Worm (Caenorhabditis elegans) whole organism, L3 larva: ENCODE results near the gene R09A8.2.

Experiments
- ZK546.5 ChIP-seq: sonication (generic microtip); optimal IDR thresholded peaks from 2 replicates; lab custom pipeline; 2017; ENCODE audit warnings: missing biosample characterization, missing genetic modification characterization
- aly-2 ChIP-seq: fragments of 150-350 bp; optimal IDR thresholded peaks from 2 replicates; lab custom pipeline; 2014; ENCODE audit warnings: missing biosample characterization, missing genetic modification characterization
- ama-1 ChIP-seq: fragments of 150-350 bp; optimal IDR thresholded peaks from 2 replicates; lab custom pipeline; 2018
- ceh-28 ChIP-seq: fragments of 150-350 bp; optimal IDR thresholded peaks from 2 replicates; lab custom pipeline; 2014; ENCODE audit warnings: missing biosample characterization, missing genetic modification reagents, missing genetic modification characterization
- daf-12 ChIP-seq: fragments of 150-350 bp; optimal IDR thresholded peaks from 2 replicates; lab custom pipeline; 2014; ENCODE audit warnings: missing biosample characterization, missing genetic modification reagents, missing genetic modification characterization
- egl-27 ChIP-seq: sonication (generic microtip); optimal IDR thresholded peaks from 4 replicates; lab custom pipeline; 2017; ENCODE audit warnings: missing biosample characterization, missing genetic modification reagents, missing genetic modification characterization
- egl-5 ChIP-seq: fragments of 150-350 bp; optimal IDR thresholded peaks from 2 replicates; lab custom pipeline; 2017; ENCODE audit warnings: missing biosample characterization, missing genetic modification reagents, missing genetic modification characterization, inconsistent platforms
- elt-1 ChIP-seq: fragments of 150-350 bp; optimal IDR thresholded peaks from 2 replicates; lab custom pipeline; 2014; ENCODE audit warnings: missing biosample characterization, missing genetic modification characterization
- elt-2 ChIP-seq: sonication (generic microtip); optimal IDR thresholded peaks from 2 replicates; lab custom pipeline; 2016; ENCODE audit warnings: missing genetic modification reagents, mild to moderate bottlenecking, missing genetic modification characterization, missing compliant biosample characterization
- elt-3 ChIP-seq, 3 experiments: fragments of 150-350 bp in 1 of 3; sonication (generic microtip) in 2 of 3; optimal IDR thresholded peaks; 2 replicates in 2 of 3; 4 replicates in 1 of 3; lab custom pipeline; 2014 to 2017; ENCODE audit warnings: missing biosample characterization in 3 of 3, missing genetic modification characterization in 3 of 3
- eor-1 ChIP-seq, 2 experiments: fragments of 150-350 bp; optimal IDR thresholded peaks; 2 replicates each; lab custom pipeline; 2014 to 2018; ENCODE audit warnings: missing biosample characterization in 2 of 2, missing genetic modification characterization in 2 of 2
- fkh-10 ChIP-seq: sonication (generic microtip); optimal IDR thresholded peaks from 2 replicates; lab custom pipeline; 2017; ENCODE audit warnings: missing biosample characterization, missing genetic modification reagents, missing genetic modification characterization
- fkh-2 ChIP-seq: fragments of 150-350 bp; optimal IDR thresholded peaks from 2 replicates; lab custom pipeline; 2014; ENCODE audit warnings: missing biosample characterization, missing genetic modification reagents, missing genetic modification characterization
- fos-1 ChIP-seq: fragments of 150-350 bp; optimal IDR thresholded peaks from 2 replicates; lab custom pipeline; 2014; ENCODE audit warnings: missing biosample characterization, missing genetic modification characterization
- hmg-11 ChIP-seq: sonication (generic microtip); optimal IDR thresholded peaks from 2 replicates; lab custom pipeline; 2016; ENCODE audit warnings: missing genetic modification characterization, missing compliant biosample characterization
- jun-1 ChIP-seq: fragments of 150-350 bp; optimal IDR thresholded peaks from 2 replicates; lab custom pipeline; 2014; ENCODE audit warnings: missing biosample characterization, missing genetic modification reagents, missing genetic modification characterization
- lin-15B ChIP-seq: fragments of 150-350 bp; optimal IDR thresholded peaks from 2 replicates; lab custom pipeline; 2014; ENCODE audit warnings: missing biosample characterization, missing genetic modification characterization
- lin-39 ChIP-seq: fragments of 150-350 bp; optimal IDR thresholded peaks from 2 replicates; lab custom pipeline; 2018; ENCODE audit warnings: missing biosample characterization, missing genetic modification reagents, missing genetic modification characterization
- lsy-12 ChIP-seq: sonication (generic microtip); optimal IDR thresholded peaks from 2 replicates; lab custom pipeline; 2016; ENCODE audit warnings: mild to moderate bottlenecking, missing genetic modification characterization, missing compliant biosample characterization
- mdl-1 ChIP-seq: fragments of 150-350 bp; optimal IDR thresholded peaks from 2 replicates; lab custom pipeline; 2014; ENCODE audit warnings: missing biosample characterization, missing genetic modification characterization
- mml-1 ChIP-seq: fragments of 150-350 bp; sonication (generic microtip); optimal IDR thresholded peaks from 3 replicates; lab custom pipeline; 2014; ENCODE audit warnings: missing biosample characterization, missing genetic modification characterization
- nfya-1 ChIP-seq: sonication (generic microtip); optimal IDR thresholded peaks from 2 replicates; lab custom pipeline; 2017; ENCODE audit warnings: missing genetic modification characterization, mild to moderate bottlenecking, missing compliant biosample characterization, antibody characterized with exemption, moderate library complexity; ENCODE audit not compliant: insufficient read depth
- nhr-11 ChIP-seq: fragments of 150-350 bp; optimal IDR thresholded peaks from 2 replicates; lab custom pipeline; 2014; ENCODE audit warnings: missing biosample characterization, missing genetic modification characterization
- nhr-12 ChIP-seq: fragments of 150-350 bp; optimal IDR thresholded peaks from 2 replicates; lab custom pipeline; 2014; ENCODE audit warnings: missing biosample characterization, missing genetic modification characterization
- nhr-23 ChIP-seq: fragments of 150-350 bp; optimal IDR thresholded peaks from 2 replicates; lab custom pipeline; 2014; ENCODE audit warnings: missing biosample characterization, missing genetic modification reagents, missing genetic modification characterization
- nhr-237 ChIP-seq: fragments of 150-350 bp; optimal IDR thresholded peaks from 2 replicates; lab custom pipeline; 2014; ENCODE audit warnings: missing biosample characterization, missing genetic modification characterization
- nhr-25 ChIP-seq: sonication (generic microtip); optimal IDR thresholded peaks from 2 replicates; lab custom pipeline; 2017; ENCODE audit warnings: missing biosample characterization, missing genetic modification characterization
- nhr-43 ChIP-seq: sonication (generic microtip); optimal IDR thresholded peaks from 2 replicates; lab custom pipeline; 2016; ENCODE audit warnings: mild to moderate bottlenecking, missing genetic modification characterization, missing compliant biosample characterization; ENCODE audit not compliant: poor library complexity, severe bottlenecking
- nhr-67 ChIP-seq: fragments of 150-350 bp; optimal IDR thresholded peaks from 2 replicates; lab custom pipeline; 2014; ENCODE audit warnings: missing biosample characterization, missing genetic modification characterization
- nhr-76 ChIP-seq: fragments of 150-350 bp; sonication (generic microtip); optimal IDR thresholded peaks from 5 replicates; lab custom pipeline; 2014; ENCODE audit warnings: missing biosample characterization, missing genetic modification characterization
- pha-4 ChIP-seq: fragments of 150-350 bp; optimal IDR thresholded peaks from 2 replicates; lab custom pipeline; 2014; ENCODE audit warnings: missing biosample characterization, missing genetic modification reagents, missing genetic modification characterization
- pqm-1 ChIP-seq: fragments of 150-350 bp; optimal IDR thresholded peaks from 2 replicates; lab custom pipeline; 2017; ENCODE audit warnings: missing biosample characterization, missing genetic modification characterization, inconsistent platforms
- sea-2 ChIP-seq: fragments of 150-350 bp; sonication (generic microtip); optimal IDR thresholded peaks from 4 replicates; lab custom pipeline; 2014; ENCODE audit warnings: missing biosample characterization, missing genetic modification reagents, missing genetic modification characterization
- skn-1 ChIP-seq: fragments of 150-350 bp; optimal IDR thresholded peaks from 2 replicates; lab custom pipeline; 2014; ENCODE audit warnings: missing biosample characterization, missing genetic modification characterization
- snpc-4 ChIP-seq: fragments of 150-350 bp; optimal IDR thresholded peaks from 2 replicates; lab custom pipeline; 2014; ENCODE audit warnings: missing biosample characterization, missing genetic modification characterization
- tbx-2 ChIP-seq: sonication (generic microtip); optimal IDR thresholded peaks from 2 replicates; lab custom pipeline; 2016; ENCODE audit warnings: mild to moderate bottlenecking, missing genetic modification characterization, missing compliant biosample characterization
- unc-39 ChIP-seq: sonication (generic microtip); optimal IDR thresholded peaks from 4 replicates; lab custom pipeline; 2017; ENCODE audit warnings: missing biosample characterization, missing genetic modification characterization
- unc-62 ChIP-seq: fragments of 150-350 bp; sonication (generic microtip); optimal IDR thresholded peaks from 4 replicates; lab custom pipeline; 2014; ENCODE audit warnings: missing biosample characterization, missing genetic modification reagents, missing genetic modification characterization
- zag-1 ChIP-seq: fragments of 150-350 bp; optimal IDR thresholded peaks from 2 replicates; lab custom pipeline; 2014; ENCODE audit warnings: missing biosample characterization, missing genetic modification characterization
- ztf-11 ChIP-seq: fragments of 150-350 bp; optimal IDR thresholded peaks from 2 replicates; lab custom pipeline; 2014; ENCODE audit warnings: missing biosample characterization, missing genetic modification characterization
- ztf-4 ChIP-seq: fragments of 150-350 bp; optimal IDR thresholded peaks from 2 replicates; lab custom pipeline; 2014; ENCODE audit warnings: missing biosample characterization, missing genetic modification characterization

R09A8.2 gene

ce11 chrX:12642952-12643351 is 23.7 kb downstream of the R09A8.2 start:
- TF ChIP-seq nhr-25 (tag; lab: Kevin White, UChicago) (peak; percentile 60), pha-4 (peak; percentile 97), fos-1 (tag; lab: Kevin White, UChicago) (no peak)

- peak; percentile 66 for TF ChIP-seq nhr-25 (tag; lab: Kevin White, UChicago)
- TF ChIP-seq jun-1 (tag; lab: Kevin White, UChicago), result no peak
- TF ChIP-seq, all 47 proteins: peak for 1
These were observed 26.6 kb downstream of the R09A8.2 start for ce11 chrX:12645846-12646245.

- TF ChIP-seq fkh-10 (GFP tag; lab: Kevin White, UChicago) (no peak), lin-39 (tag; lab: Kevin White, UChicago) (no peak), nhr-11 (tag; lab: Kevin White, UChicago) (no peak), unc-62 (GFP tag; lab: Kevin White, UChicago) (no peak), nhr-23 (no peak), zag-1 (no peak), fos-1 (tag; lab: Kevin White, UChicago) (no peak)
These were observed 27.4 kb downstream of the R09A8.2 start, which contains the start of gene zmp-5 for ce11 chrX:12646546-12647167. Gene zmp-5, plus strand, starts transcription at chrX:12647117.

- TF ChIP-seq unc-39 (tag; lab: Kevin White, UChicago) (no peak), fkh-10 (GFP tag; lab: Kevin White, UChicago) (no peak), nfya-1 (tag; lab: Kevin White, UChicago) (peak; percentile 67), ama-1 (lab: Kevin White, UChicago) (peak; percentile 49), ZK546.5 (tag; lab: Kevin White, UChicago) (no peak), skn-1 (tag; lab: Kevin White, UChicago) (no peak), eor-1 (tag; optimal IDR thresholded peaks at IDR 0.05; lab: Kevin White, UChicago) (no peak), nhr-76 (no peak), lin-39 (tag; lab: Kevin White, UChicago) (peak; percentile 30), mdl-1 (tag; lab: Kevin White, UChicago) (no peak), elt-1 (tag; lab: Kevin White, UChicago) (no peak), lin-15B (tag; lab: Kevin White, UChicago) (no peak), nhr-25 (tag; lab: Kevin White, UChicago) (peak; percentile 77), nhr-11 (tag; lab: Kevin White, UChicago) (no peak), jun-1 (tag; lab: Kevin White, UChicago) (peak; percentile 5), zag-1 (no peak), ceh-28 (tag; lab: Kevin White, UChicago) (peak; percentile 6), fkh-2 (tag; lab: Kevin White, UChicago) (no peak), pha-4 (no peak), egl-27 (tag; lab: Kevin White, UChicago) (no peak), ztf-11 (no peak), nhr-43 (tag; lab: Kevin White, UChicago) (peak; percentile 45), nhr-12 (tag; lab: Kevin White, UChicago) (no peak), egl-5 (no peak), elt-3 (tag; optimal IDR thresholded peaks at IDR 0.05; lab: Kevin White, UChicago) (peak in 1 of 3 experiments; percentile 34), elt-2 (tag; lab: Kevin White, UChicago) (peak; percentile 64), nhr-237 (tag; lab: Kevin White, UChicago) (no peak), nhr-23 (peak; percentile 82), fos-1 (tag; lab: Kevin White, UChicago) (peak; percentile 44), hmg-11 (peak; percentile 51), aly-2 (tag; lab: Kevin White, UChicago) (no peak), ztf-4 (tag; lab: Kevin White, UChicago) (no peak), lsy-12 (tag; lab: Kevin White, UChicago) (peak; percentile 25), tbx-2 (peak; percentile 70), nhr-67 (tag; lab: Kevin White, UChicago) (no peak), sea-2 (GFP tag; lab: Kevin White, UChicago) (no peak), mml-1 (no peak), pqm-1 (tag; lab: Kevin White, UChicago) (peak; percentile 18), snpc-4 (tag; lab: Kevin White, UChicago) (no peak), daf-12 (tag; lab: Kevin White, UChicago) (no peak)
These were observed 36.1 kb downstream of the R09A8.2 start for ce11 chrX:12655339-12655875.
